Fruit fly (Drosophila melanogaster) whole organism, embryonic: Measurements from ENCODE around the gene slam.
A peak's percentile ranks its signal among the peaks of the same experiment; 100 is the strongest.

Experiments
- Atf6 ChIP-seq: fragments of 200-800 bp; sonication (Bioruptor generic); IDR thresholded peaks from 2 replicates; pipeline ENCODE4 v1.3.6; 2022; ENCODE audit warnings: missing biosample characterization, missing genetic modification characterization
- BtbVII ChIP-seq: fragments of 200-800 bp; sonication (Bioruptor generic); optimal IDR thresholded peaks from 3 replicates; lab custom pipeline; 2017; ENCODE audit warnings: missing biosample characterization, mild to moderate bottlenecking, missing genetic modification characterization
- C15 ChIP-seq: fragments of 200-800 bp; sonication (Bioruptor generic); IDR thresholded peaks from 3 replicates; pipeline ENCODE4 v1.3.6; 2022; ENCODE audit warnings: missing biosample characterization, missing genetic modification characterization
- CG10147 ChIP-seq: fragments of 200-800 bp; sonication (Bioruptor generic); optimal IDR thresholded peaks from 2 replicates; lab custom pipeline; 2019; ENCODE audit warnings: missing biosample characterization, mild to moderate bottlenecking, missing genetic modification characterization, moderate library complexity
- CG12659 ChIP-seq: fragments of 200-800 bp; sonication (Bioruptor generic); optimal IDR thresholded peaks from 3 replicates; lab custom pipeline; 2017; ENCODE audit warnings: mild to moderate bottlenecking, missing biosample characterization, missing genetic modification reagents, missing genetic modification characterization
- CG13287 ChIP-seq: fragments of 200-800 bp; sonication (Bioruptor generic); IDR thresholded peaks from 2 replicates; pipeline ENCODE4 v1.3.6; 2022; ENCODE audit warnings: missing biosample characterization, missing genetic modification characterization; ENCODE audit not compliant: partially characterized antibody
- CG15269 ChIP-seq: fragments of 200-800 bp; sonication (Bioruptor generic); optimal IDR thresholded peaks from 2 replicates; lab custom pipeline; 2018; ENCODE audit warnings: missing biosample characterization, mild to moderate bottlenecking, missing genetic modification characterization, moderate library complexity
- CG17186 ChIP-seq: fragments of 200-800 bp; sonication (Bioruptor generic); optimal IDR thresholded peaks from 3 replicates; lab custom pipeline; 2017; ENCODE audit warnings: missing biosample characterization, missing genetic modification reagents, missing genetic modification characterization
- CG17385 ChIP-seq: fragments of 200-800 bp; sonication (Bioruptor generic); optimal IDR thresholded peaks from 3 replicates; lab custom pipeline; 2018; ENCODE audit warnings: missing biosample characterization, mild to moderate bottlenecking, missing genetic modification characterization
- CG17829 ChIP-seq: fragments of 200-800 bp; optimal IDR thresholded peaks from 2 replicates; lab custom pipeline; 2019; ENCODE audit warnings: missing biosample characterization, mild to moderate bottlenecking, missing genetic modification characterization, moderate library complexity
- CG2199 ChIP-seq: fragments of 200-800 bp; sonication (Bioruptor generic); IDR thresholded peaks from 3 replicates; pipeline ENCODE4 v1.3.6; 2022; ENCODE audit warnings: missing biosample characterization, missing genetic modification characterization
- CG30020 ChIP-seq: fragments of 200-800 bp; optimal IDR thresholded peaks from 2 replicates; lab custom pipeline; 2019; ENCODE audit warnings: missing biosample characterization, mild to moderate bottlenecking, missing genetic modification characterization, moderate library complexity
- CG30403 ChIP-seq: fragments of 200-800 bp; sonication (Bioruptor generic); optimal IDR thresholded peaks from 3 replicates; lab custom pipeline; 2016; ENCODE audit warnings: missing biosample characterization, missing genetic modification characterization
- CG34224 ChIP-seq: fragments of 200-800 bp; sonication (Bioruptor generic); IDR thresholded peaks from 3 replicates; pipeline ENCODE4 v1.3.6; 2022; ENCODE audit warnings: missing biosample characterization, missing genetic modification characterization; ENCODE audit not compliant: partially characterized antibody
- CG34422 ChIP-seq: fragments of 200-800 bp; sonication (Bioruptor generic); IDR thresholded peaks from 3 replicates; pipeline ENCODE4 v1.3.6; 2022; ENCODE audit warnings: missing biosample characterization, missing genetic modification characterization
- CG4617 ChIP-seq: fragments of 200-800 bp; sonication (Bioruptor generic); optimal IDR thresholded peaks from 3 replicates; lab custom pipeline; 2016; ENCODE audit warnings: missing biosample characterization, missing genetic modification characterization, borderline replicate concordance
- CG5180 ChIP-seq: fragments of 200-800 bp; sonication (Bioruptor generic); optimal IDR thresholded peaks from 3 replicates; lab custom pipeline; 2017; ENCODE audit warnings: missing biosample characterization, missing genetic modification characterization, mild to moderate bottlenecking, moderate library complexity, missing genetic modification reagents
- CG9437 ChIP-seq: fragments of 200-800 bp; sonication (Bioruptor generic); optimal IDR thresholded peaks from 2 replicates; lab custom pipeline; 2018; ENCODE audit warnings: missing biosample characterization, mild to moderate bottlenecking, missing genetic modification characterization
- CG9797 ChIP-seq: fragments of 200-800 bp; sonication (Bioruptor generic); optimal IDR thresholded peaks from 3 replicates; lab custom pipeline; 2018; ENCODE audit warnings: missing biosample characterization, mild to moderate bottlenecking, missing genetic modification characterization
- Dp ChIP-seq: fragments of 200-800 bp; sonication (Bioruptor generic); optimal IDR thresholded peaks from 2 replicates; lab custom pipeline; 2018; ENCODE audit warnings: missing biosample characterization, mild to moderate bottlenecking, missing genetic modification characterization, moderate library complexity
- H2.0 ChIP-seq: fragments of 200-800 bp; sonication (Bioruptor generic); IDR thresholded peaks from 2 replicates; pipeline ENCODE4 v1.3.6; 2022; ENCODE audit warnings: missing biosample characterization, missing genetic modification characterization
- MBD-R2 ChIP-seq: fragments of 200-800 bp; sonication (Bioruptor generic); IDR thresholded peaks from 2 replicates; pipeline ENCODE4 v1.3.6; 2022; ENCODE audit warnings: missing biosample characterization, missing genetic modification characterization
- MESR4 ChIP-seq: fragments of 200-800 bp; sonication (Bioruptor generic); optimal IDR thresholded peaks from 2 replicates; lab custom pipeline; 2018; ENCODE audit warnings: missing biosample characterization, mild to moderate bottlenecking, missing genetic modification characterization, moderate library complexity
- Max ChIP-seq: fragments of 200-800 bp; sonication (Bioruptor generic); optimal IDR thresholded peaks from 2 replicates; lab custom pipeline; 2016; ENCODE audit warnings: missing biosample characterization, mild to moderate bottlenecking, missing genetic modification characterization
- Med ChIP-seq: fragments of 200-800 bp; sonication (Bioruptor generic); peaks from one replicate; lab custom pipeline; 2016; ENCODE audit warnings: missing biosample characterization, missing genetic modification characterization, mild to moderate bottlenecking, inconsistent platforms, moderate library complexity
- Opbp ChIP-seq: fragments of 200-800 bp; sonication (Bioruptor generic); IDR thresholded peaks from 3 replicates; pipeline ENCODE4 v1.3.6; 2022; ENCODE audit warnings: missing biosample characterization, missing genetic modification characterization; ENCODE audit not compliant: partially characterized antibody
- Xbp1 ChIP-seq: fragments of 200-800 bp; sonication (Bioruptor generic); optimal IDR thresholded peaks from 3 replicates; lab custom pipeline; 2016; ENCODE audit warnings: missing biosample characterization, mild to moderate bottlenecking, missing genetic modification characterization
- YL-1 ChIP-seq: fragments of 200-800 bp; sonication (Bioruptor generic); optimal IDR thresholded peaks from 3 replicates; lab custom pipeline; 2017; ENCODE audit warnings: missing biosample characterization, mild to moderate bottlenecking, missing genetic modification characterization
- az2 ChIP-seq: fragments of 200-800 bp; sonication (Bioruptor generic); optimal IDR thresholded peaks from 3 replicates; lab custom pipeline; 2016; ENCODE audit warnings: missing biosample characterization, missing genetic modification characterization
- chinmo ChIP-seq: fragments of 200-800 bp; sonication (Bioruptor generic); IDR thresholded peaks from 4 replicates; pipeline ENCODE4 v1.3.6; 2022; ENCODE audit warnings: missing biosample characterization, missing genetic modification characterization; ENCODE audit not compliant: partially characterized antibody
- dm ChIP-seq: fragments of 200-800 bp; sonication (Bioruptor generic); optimal IDR thresholded peaks from 3 replicates; lab custom pipeline; 2016; ENCODE audit warnings: missing biosample characterization, missing genetic modification characterization
- gfzf ChIP-seq: fragments of 200-800 bp; sonication (Bioruptor generic); optimal IDR thresholded peaks from 2 replicates; lab custom pipeline; 2016; ENCODE audit warnings: missing biosample characterization, mild to moderate bottlenecking, missing genetic modification characterization, moderate library complexity
- gro ChIP-seq: fragments of 200-800 bp; sonication (Bioruptor generic); optimal IDR thresholded peaks from 2 replicates; lab custom pipeline; 2016; ENCODE audit warnings: missing biosample characterization, missing genetic modification characterization
- kni ChIP-seq: fragments of 200-800 bp; sonication (Bioruptor generic); optimal IDR thresholded peaks from 3 replicates; lab custom pipeline; 2017; ENCODE audit warnings: mild to moderate bottlenecking, missing biosample characterization, missing genetic modification reagents, missing genetic modification characterization
- knrl ChIP-seq: fragments of 200-800 bp; sonication (Bioruptor generic); IDR thresholded peaks from 3 replicates; pipeline ENCODE4 v1.3.6; 2022; ENCODE audit warnings: missing biosample characterization, missing genetic modification characterization; ENCODE audit not compliant: partially characterized antibody
- luna ChIP-seq: fragments of 200-800 bp; sonication (Bioruptor generic); optimal IDR thresholded peaks from 2 replicates; lab custom pipeline; 2016; ENCODE audit warnings: missing biosample characterization, missing genetic modification characterization
- maf-S ChIP-seq: fragments of 200-800 bp; sonication (Bioruptor generic); optimal IDR thresholded peaks from 2 replicates; lab custom pipeline; 2016; ENCODE audit warnings: missing biosample characterization, missing genetic modification characterization
- pfk ChIP-seq: fragments of 200-800 bp; sonication (Bioruptor generic); optimal IDR thresholded peaks from 2 replicates; lab custom pipeline; 2018; ENCODE audit warnings: missing biosample characterization, mild to moderate bottlenecking, missing genetic modification characterization, moderate library complexity
- pzg ChIP-seq: fragments of 200-800 bp; sonication (Bioruptor generic); optimal IDR thresholded peaks from 3 replicates; lab custom pipeline; 2018; ENCODE audit warnings: missing biosample characterization, mild to moderate bottlenecking, missing genetic modification characterization, moderate library complexity
- shn ChIP-seq: fragments of 200-800 bp; sonication (Bioruptor generic); optimal IDR thresholded peaks from 3 replicates; lab custom pipeline; 2016; ENCODE audit warnings: missing biosample characterization, missing genetic modification characterization
- stc ChIP-seq: fragments of 200-800 bp; sonication (Bioruptor generic); IDR thresholded peaks from 2 replicates; pipeline ENCODE4 v1.3.6; 2022; ENCODE audit warnings: missing biosample characterization, missing genetic modification characterization
- stwl ChIP-seq: fragments of 200-800 bp; sonication (Bioruptor generic); optimal IDR thresholded peaks from 3 replicates; lab custom pipeline; 2018; ENCODE audit warnings: missing biosample characterization, mild to moderate bottlenecking, missing genetic modification characterization, moderate library complexity
- tin ChIP-seq: fragments of 200-800 bp; sonication (Bioruptor generic); optimal IDR thresholded peaks from 3 replicates; lab custom pipeline; 2016; ENCODE audit warnings: missing biosample characterization, missing genetic modification characterization
- tll ChIP-seq, 2 experiments: fragments of 200-800 bp in 1 of 2; fragments of >200 bp in 1 of 2; sonication (Bioruptor generic) in 1 of 2; optimal IDR thresholded peaks; 2 replicates each; lab custom pipeline; 2017 to 2019; ENCODE audit warnings: missing biosample characterization in 2 of 2, missing genetic modification characterization in 2 of 2, mild to moderate bottlenecking in 1 of 2, moderate library complexity in 1 of 2
- tna ChIP-seq: fragments of 200-800 bp; sonication (Bioruptor generic); IDR thresholded peaks from 2 replicates; pipeline ENCODE4 v1.3.6; 2022; ENCODE audit warnings: missing biosample characterization, missing genetic modification characterization; ENCODE audit not compliant: partially characterized antibody
- trem ChIP-seq: fragments of 200-800 bp; optimal IDR thresholded peaks from 3 replicates; lab custom pipeline; 2019; ENCODE audit warnings: missing biosample characterization, mild to moderate bottlenecking, missing genetic modification characterization, moderate library complexity
- vvl ChIP-seq: fragments of 200-800 bp; sonication (Bioruptor generic); IDR thresholded peaks from 2 replicates; pipeline ENCODE4 v1.3.6; 2022; ENCODE audit warnings: missing biosample characterization, missing genetic modification characterization
- z ChIP-seq: fragments of 200-800 bp; sonication (Bioruptor generic); IDR thresholded peaks from 3 replicates; pipeline ENCODE4 v1.3.6; 2022; ENCODE audit warnings: missing biosample characterization, missing genetic modification characterization
- zfh1 ChIP-seq: fragments of 200-800 bp; sonication (Bioruptor generic); IDR thresholded peaks from 3 replicates; pipeline ENCODE4 v1.3.6; 2022; ENCODE audit warnings: missing biosample characterization, missing genetic modification characterization

Gene slam

dm6 chr2L:6424198-6424597 is 52.0 kb downstream of the slam start, which contains the start of gene Fic:
Gene Fic (plus strand): TSS chr2L:6424336.
- TF ChIP-seq Opbp (GFP tag; lab: Robert Waterston, UW) (peak; percentile 35; the same call in 1 of the 3 replicates), CG12659 (GFP tag; lab: Kevin White, UChicago) (peak; percentile 4), CG17385 (GFP tag; lab: Kevin White, UChicago) (peak; percentile 97), tna (GFP tag; lab: Robert Waterston, UW) (peak; percentile 28; the same call in 1 of the 2 replicates), gro (GFP tag; lab: Kevin White, UChicago) (no peak), CG13287 (GFP tag; lab: Robert Waterston, UW) (peak; percentile 58; the same call in 1 of the 2 replicates), CG34422 (GFP tag; lab: Robert Waterston, UW) (peak; percentile 22; the same call in 1 of the 3 replicates), Med (GFP tag; lab: Kevin White, UChicago) (peak; percentile 78), z (GFP tag; lab: Robert Waterston, UW) (no peak; the same call in 2 of the 3 replicates), BtbVII (no peak), kni (GFP tag; lab: Kevin White, UChicago) (no peak), dm (GFP tag; lab: Kevin White, UChicago) (peak; percentile 32), chinmo (GFP tag; lab: Robert Waterston, UW) (peak; percentile 69; the same call in 2 of the 4 replicates), knrl (GFP tag; lab: Robert Waterston, UW) (0 out of 3 replicates have a peak, but pooled peaks have one; percentile 12), zfh1 (no peak), az2 (GFP tag; lab: Kevin White, UChicago) (no peak), Atf6 (GFP tag; lab: Robert Waterston, UW) (0 out of 2 replicates have a peak, but pooled peaks have one; percentile 18), trem (tag; lab: Kevin White, UChicago) (peak; percentile 16), CG9437 (GFP tag; lab: Kevin White, UChicago) (peak; percentile 25), Dp (GFP tag; lab: Kevin White, UChicago) (peak; percentile 57), CG30020 (tag; lab: Kevin White, UChicago) (peak; percentile 12), CG17829 (peak; percentile 0), CG10147 (GFP tag; lab: Kevin White, UChicago) (no peak), CG5180 (GFP tag; lab: Kevin White, UChicago) (peak; percentile 37), YL-1 (GFP tag; lab: Kevin White, UChicago) (peak; percentile 26), maf-S (GFP tag; lab: Kevin White, UChicago) (no peak), CG34224 (peak; percentile 22; the same call in 2 of the 3 replicates), tin (GFP tag; lab: Kevin White, UChicago) (no peak), stwl (tag; lab: Kevin White, UChicago) (peak; percentile 87), gfzf (peak; percentile 55), tll (GFP tag; optimal IDR thresholded peaks at IDR 0.05; lab: Kevin White, UChicago) (peak in 1 of 2 experiments; percentile 75), C15 (GFP tag; lab: Robert Waterston, UW) (no peak), Max (GFP tag; lab: Kevin White, UChicago) (no peak), vvl (no peak), CG30403 (GFP tag; lab: Kevin White, UChicago) (no peak), MBD-R2 (GFP tag; lab: Robert Waterston, UW) (peak; percentile 76), stc (GFP tag; lab: Robert Waterston, UW) (peak; percentile 27; the same call in 1 of the 2 replicates), CG2199 (GFP tag; lab: Robert Waterston, UW) (0 out of 3 replicates have a peak, but pooled peaks have one; percentile 18), CG15269 (tag; lab: Kevin White, UChicago) (no peak), pfk (GFP tag; lab: Kevin White, UChicago) (peak; percentile 92), CG17186 (no peak), luna (GFP tag; lab: Kevin White, UChicago) (no peak), pzg (peak; percentile 43), shn (no peak), Xbp1 (GFP tag; lab: Kevin White, UChicago) (peak; percentile 90), H2.0 (GFP tag; lab: Robert Waterston, UW) (no peak), CG4617 (GFP tag; lab: Kevin White, UChicago) (peak; percentile 67), CG9797 (GFP tag; lab: Kevin White, UChicago) (peak; percentile 68), MESR4 (GFP tag; lab: Kevin White, UChicago) (peak; percentile 85)
